Fruit fly (Drosophila melanogaster) Kc167 (cell line): ENCODE results near the gene CG46307.

Experiments used
- h ChIP-seq: fragments of >200 bp; optimal IDR thresholded peaks from 3 replicates; lab custom pipeline; 2018; ENCODE audit warnings: missing external identifiers
- insv ChIP-seq: fragments of >200 bp; optimal IDR thresholded peaks from 3 replicates; lab custom pipeline; 2018; ENCODE audit warnings: missing external identifiers
- psq ChIP-seq: fragments of >200 bp; optimal IDR thresholded peaks from 2 replicates; lab custom pipeline; 2017; ENCODE audit warnings: missing external identifiers
- ttk ChIP-seq: sonication (Bioruptor generic); optimal IDR thresholded peaks from 2 replicates; lab custom pipeline; 2017; ENCODE audit warnings: missing external identifiers

- no peak for TF ChIP-seq h (lab: Kevin White, UChicago)
- no peak for TF ChIP-seq ttk
- no peak for TF ChIP-seq insv (lab: Kevin White, UChicago)
- TF ChIP-seq psq (lab: Kevin White, UChicago): no peak
Measured at dm6 chr2L:21090958-21091357, 13.4 kb upstream of the CG46307 start, which contains the start of gene CG14397.
